Worm (Caenorhabditis elegans) whole organism, L3 larva: ENCODE measurements around the gene mdt-11.
"Not testable (repeated sequence)": the region's sequence is repeated elsewhere in the genome, so short reads cannot be mapped to it uniquely, and the experiment has no call there.

Experiments used
- R02D3.7 ChIP-seq: fragments of 150-350 bp; optimal IDR thresholded peaks from 2 replicates; lab custom pipeline; 2014; ENCODE audit warnings: missing biosample characterization, missing genetic modification characterization
- ZK546.5 ChIP-seq: sonication (generic microtip); optimal IDR thresholded peaks from 2 replicates; lab custom pipeline; 2017; ENCODE audit warnings: missing biosample characterization, missing genetic modification characterization
- aly-2 ChIP-seq: fragments of 150-350 bp; optimal IDR thresholded peaks from 2 replicates; lab custom pipeline; 2014; ENCODE audit warnings: missing biosample characterization, missing genetic modification characterization
- ceh-16 ChIP-seq: sonication (generic microtip); optimal IDR thresholded peaks from 2 replicates; lab custom pipeline; 2017; ENCODE audit warnings: missing biosample characterization, missing genetic modification characterization
- ceh-28 ChIP-seq: fragments of 150-350 bp; optimal IDR thresholded peaks from 2 replicates; lab custom pipeline; 2014; ENCODE audit warnings: missing biosample characterization, missing genetic modification reagents, missing genetic modification characterization
- ceh-82 ChIP-seq: fragments of 150-350 bp; optimal IDR thresholded peaks from 2 replicates; lab custom pipeline; 2014; ENCODE audit warnings: missing biosample characterization, missing genetic modification characterization
- ceh-9 ChIP-seq: sonication (generic microtip); optimal IDR thresholded peaks from 2 replicates; lab custom pipeline; 2018; ENCODE audit warnings: missing biosample characterization, missing genetic modification characterization
- egl-27 ChIP-seq: sonication (generic microtip); optimal IDR thresholded peaks from 4 replicates; lab custom pipeline; 2017; ENCODE audit warnings: missing biosample characterization, missing genetic modification reagents, missing genetic modification characterization
- egl-5 ChIP-seq: fragments of 150-350 bp; optimal IDR thresholded peaks from 2 replicates; lab custom pipeline; 2017; ENCODE audit warnings: missing biosample characterization, missing genetic modification reagents, missing genetic modification characterization, inconsistent platforms
- elt-1 ChIP-seq: fragments of 150-350 bp; optimal IDR thresholded peaks from 2 replicates; lab custom pipeline; 2014; ENCODE audit warnings: missing biosample characterization, missing genetic modification characterization
- elt-3 ChIP-seq, 3 experiments: fragments of 150-350 bp in 1 of 3; sonication (generic microtip) in 2 of 3; optimal IDR thresholded peaks; 2 replicates in 2 of 3; 4 replicates in 1 of 3; lab custom pipeline; 2014 to 2017; ENCODE audit warnings: missing biosample characterization in 3 of 3, missing genetic modification characterization in 3 of 3
- eor-1 ChIP-seq, 2 experiments: fragments of 150-350 bp; optimal IDR thresholded peaks; 2 replicates each; lab custom pipeline; 2014 to 2018; ENCODE audit warnings: missing biosample characterization in 2 of 2, missing genetic modification characterization in 2 of 2
- fkh-10 ChIP-seq: sonication (generic microtip); optimal IDR thresholded peaks from 2 replicates; lab custom pipeline; 2017; ENCODE audit warnings: missing biosample characterization, missing genetic modification reagents, missing genetic modification characterization
- fkh-2 ChIP-seq: fragments of 150-350 bp; optimal IDR thresholded peaks from 2 replicates; lab custom pipeline; 2014; ENCODE audit warnings: missing biosample characterization, missing genetic modification reagents, missing genetic modification characterization
- fos-1 ChIP-seq: fragments of 150-350 bp; optimal IDR thresholded peaks from 2 replicates; lab custom pipeline; 2014; ENCODE audit warnings: missing biosample characterization, missing genetic modification characterization
- jun-1 ChIP-seq: fragments of 150-350 bp; optimal IDR thresholded peaks from 2 replicates; lab custom pipeline; 2014; ENCODE audit warnings: missing biosample characterization, missing genetic modification reagents, missing genetic modification characterization
- lin-15B ChIP-seq: fragments of 150-350 bp; optimal IDR thresholded peaks from 2 replicates; lab custom pipeline; 2014; ENCODE audit warnings: missing biosample characterization, missing genetic modification characterization
- lin-39 ChIP-seq: fragments of 150-350 bp; optimal IDR thresholded peaks from 2 replicates; lab custom pipeline; 2018; ENCODE audit warnings: missing biosample characterization, missing genetic modification reagents, missing genetic modification characterization
- lsy-12 ChIP-seq: sonication (generic microtip); optimal IDR thresholded peaks from 2 replicates; lab custom pipeline; 2016; ENCODE audit warnings: mild to moderate bottlenecking, missing genetic modification characterization, missing compliant biosample characterization
- mml-1 ChIP-seq: fragments of 150-350 bp; sonication (generic microtip); optimal IDR thresholded peaks from 3 replicates; lab custom pipeline; 2014; ENCODE audit warnings: missing biosample characterization, missing genetic modification characterization
- nfya-1 ChIP-seq: sonication (generic microtip); optimal IDR thresholded peaks from 2 replicates; lab custom pipeline; 2017; ENCODE audit warnings: missing genetic modification characterization, mild to moderate bottlenecking, missing compliant biosample characterization, antibody characterized with exemption, moderate library complexity; ENCODE audit not compliant: insufficient read depth
- nhr-11 ChIP-seq: fragments of 150-350 bp; optimal IDR thresholded peaks from 2 replicates; lab custom pipeline; 2014; ENCODE audit warnings: missing biosample characterization, missing genetic modification characterization
- nhr-12 ChIP-seq: fragments of 150-350 bp; optimal IDR thresholded peaks from 2 replicates; lab custom pipeline; 2014; ENCODE audit warnings: missing biosample characterization, missing genetic modification characterization
- nhr-23 ChIP-seq: fragments of 150-350 bp; optimal IDR thresholded peaks from 2 replicates; lab custom pipeline; 2014; ENCODE audit warnings: missing biosample characterization, missing genetic modification reagents, missing genetic modification characterization
- nhr-237 ChIP-seq: fragments of 150-350 bp; optimal IDR thresholded peaks from 2 replicates; lab custom pipeline; 2014; ENCODE audit warnings: missing biosample characterization, missing genetic modification characterization
- nhr-25 ChIP-seq: sonication (generic microtip); optimal IDR thresholded peaks from 2 replicates; lab custom pipeline; 2017; ENCODE audit warnings: missing biosample characterization, missing genetic modification characterization
- nhr-43 ChIP-seq: sonication (generic microtip); optimal IDR thresholded peaks from 2 replicates; lab custom pipeline; 2016; ENCODE audit warnings: mild to moderate bottlenecking, missing genetic modification characterization, missing compliant biosample characterization; ENCODE audit not compliant: poor library complexity, severe bottlenecking
- nhr-67 ChIP-seq: fragments of 150-350 bp; optimal IDR thresholded peaks from 2 replicates; lab custom pipeline; 2014; ENCODE audit warnings: missing biosample characterization, missing genetic modification characterization
- nhr-76 ChIP-seq: fragments of 150-350 bp; sonication (generic microtip); optimal IDR thresholded peaks from 5 replicates; lab custom pipeline; 2014; ENCODE audit warnings: missing biosample characterization, missing genetic modification characterization
- nhr-77 ChIP-seq: fragments of 150-350 bp; optimal IDR thresholded peaks from 2 replicates; lab custom pipeline; 2014; ENCODE audit warnings: missing biosample characterization, missing genetic modification characterization
- pha-4 ChIP-seq: fragments of 150-350 bp; optimal IDR thresholded peaks from 2 replicates; lab custom pipeline; 2014; ENCODE audit warnings: missing biosample characterization, missing genetic modification reagents, missing genetic modification characterization
- pqm-1 ChIP-seq: fragments of 150-350 bp; optimal IDR thresholded peaks from 2 replicates; lab custom pipeline; 2017; ENCODE audit warnings: missing biosample characterization, missing genetic modification characterization, inconsistent platforms
- sea-2 ChIP-seq: fragments of 150-350 bp; sonication (generic microtip); optimal IDR thresholded peaks from 4 replicates; lab custom pipeline; 2014; ENCODE audit warnings: missing biosample characterization, missing genetic modification reagents, missing genetic modification characterization
- skn-1 ChIP-seq: fragments of 150-350 bp; optimal IDR thresholded peaks from 2 replicates; lab custom pipeline; 2014; ENCODE audit warnings: missing biosample characterization, missing genetic modification characterization
- snpc-4 ChIP-seq: fragments of 150-350 bp; optimal IDR thresholded peaks from 2 replicates; lab custom pipeline; 2014; ENCODE audit warnings: missing biosample characterization, missing genetic modification characterization
- tbx-2 ChIP-seq: sonication (generic microtip); optimal IDR thresholded peaks from 2 replicates; lab custom pipeline; 2016; ENCODE audit warnings: mild to moderate bottlenecking, missing genetic modification characterization, missing compliant biosample characterization
- unc-39 ChIP-seq: sonication (generic microtip); optimal IDR thresholded peaks from 4 replicates; lab custom pipeline; 2017; ENCODE audit warnings: missing biosample characterization, missing genetic modification characterization
- unc-62 ChIP-seq: fragments of 150-350 bp; sonication (generic microtip); optimal IDR thresholded peaks from 4 replicates; lab custom pipeline; 2014; ENCODE audit warnings: missing biosample characterization, missing genetic modification reagents, missing genetic modification characterization
- zag-1 ChIP-seq: fragments of 150-350 bp; optimal IDR thresholded peaks from 2 replicates; lab custom pipeline; 2014; ENCODE audit warnings: missing biosample characterization, missing genetic modification characterization
- ztf-11 ChIP-seq: fragments of 150-350 bp; optimal IDR thresholded peaks from 2 replicates; lab custom pipeline; 2014; ENCODE audit warnings: missing biosample characterization, missing genetic modification characterization
- ztf-4 ChIP-seq: fragments of 150-350 bp; optimal IDR thresholded peaks from 2 replicates; lab custom pipeline; 2014; ENCODE audit warnings: missing biosample characterization, missing genetic modification characterization

mdt-11 gene

DNA sequence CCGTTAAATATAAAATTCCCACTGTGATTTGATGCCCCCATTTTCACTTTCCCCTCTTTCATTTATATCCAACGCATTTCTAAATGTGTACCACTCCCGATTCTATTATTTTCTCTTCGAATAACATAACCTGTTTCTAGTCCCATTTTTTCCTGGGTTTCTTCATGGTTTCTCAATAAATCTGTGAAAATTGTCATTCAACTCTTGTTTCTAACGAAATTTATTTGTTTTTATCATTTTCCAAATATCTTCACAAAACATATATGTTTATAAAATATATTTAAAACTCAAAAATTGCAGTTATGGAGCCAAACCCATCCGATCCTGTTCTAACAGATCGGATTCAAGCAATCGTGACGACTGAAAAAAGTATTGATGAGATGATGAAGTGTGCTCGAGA lies at the start of gene mdt-11:
mdt-11 (plus strand) TSS at position 301 of the 400 bp plus-strand sequence.
- no peak for TF ChIP-seq ZK546.5
- no peak for TF ChIP-seq pqm-1
- no peak for TF ChIP-seq ztf-11
- no peak for TF ChIP-seq egl-27
- no peak for TF ChIP-seq eor-1 (tag; optimal IDR thresholded peaks at IDR 0.05; lab: Kevin White, UChicago)
- TF ChIP-seq ceh-82 (tag; lab: Kevin White, UChicago): no peak
- no peak for TF ChIP-seq elt-1 (tag; lab: Kevin White, UChicago)
- no peak for TF ChIP-seq nhr-11 (tag; lab: Kevin White, UChicago)
- TF ChIP-seq ceh-16 (tag; lab: Kevin White, UChicago): no peak
- TF ChIP-seq zag-1 (tag; lab: Kevin White, UChicago): no peak
- no peak for TF ChIP-seq lsy-12
- no peak for TF ChIP-seq nhr-77 (tag; lab: Kevin White, UChicago)
- no peak for TF ChIP-seq fkh-10 (GFP tag; lab: Kevin White, UChicago)
- TF ChIP-seq R02D3.7 (tag; lab: Kevin White, UChicago): no peak
- TF ChIP-seq tbx-2 (tag; lab: Kevin White, UChicago): no peak
- TF ChIP-seq mml-1 (tag; lab: Kevin White, UChicago): no peak

DNA sequence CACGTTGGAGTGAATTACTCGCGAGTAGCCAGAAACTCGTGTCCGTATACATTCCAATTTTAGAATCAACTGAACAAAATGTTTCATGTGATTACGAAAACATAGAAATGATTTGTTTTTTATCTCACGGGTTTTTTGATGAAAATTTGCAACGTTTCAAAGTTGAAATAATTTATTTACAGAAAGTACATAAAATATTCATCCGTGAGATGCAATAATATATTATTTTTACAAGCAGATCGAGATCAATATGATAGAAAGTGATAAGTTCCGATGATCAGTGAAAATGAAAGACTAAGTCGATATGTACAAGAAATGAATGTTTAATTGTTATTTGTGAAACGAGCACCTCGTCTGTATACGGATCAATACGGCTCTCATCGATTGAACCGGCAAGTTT lies 40.7 kb upstream of the mdt-11 start, which contains the start of gene C27F2.6:
C27F2.6 (minus strand) TSS at position 101 of the 400 bp plus-strand sequence.
- not testable (repeated sequence) for TF ChIP-seq skn-1 (tag; lab: Kevin White, UChicago); mml-1 (tag; lab: Kevin White, UChicago); elt-3 (tag; optimal IDR thresholded peaks at IDR 0.05; lab: Kevin White, UChicago)

DNA sequence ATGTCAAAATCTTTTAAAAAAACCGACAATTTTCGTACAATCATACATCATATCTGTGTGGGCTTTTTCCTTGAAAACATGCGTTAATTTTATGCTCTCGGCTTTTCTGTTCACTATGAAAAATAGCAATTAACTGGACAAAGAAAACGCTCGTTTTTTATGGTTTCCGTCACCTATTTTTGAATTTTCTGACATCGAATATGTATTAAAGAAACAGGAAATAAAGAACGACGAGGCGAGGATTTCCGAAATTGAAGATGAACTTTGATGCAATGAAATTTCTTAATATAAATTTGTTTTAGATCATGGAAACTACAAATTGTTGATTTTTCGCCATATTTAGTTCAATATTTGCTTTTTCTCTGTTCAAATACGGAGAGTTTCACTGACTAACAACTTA lies 37.1 kb upstream of the mdt-11 start:
- no peak for TF ChIP-seq ceh-82 (tag; lab: Kevin White, UChicago)
- no peak for TF ChIP-seq nfya-1 (tag; lab: Kevin White, UChicago)
- TF ChIP-seq nhr-43: no peak
- TF ChIP-seq R02D3.7 (tag; lab: Kevin White, UChicago): no peak
- TF ChIP-seq unc-39 (tag; lab: Kevin White, UChicago): no peak
- no peak for TF ChIP-seq nhr-25 (tag; lab: Kevin White, UChicago)
- TF ChIP-seq tbx-2 (tag; lab: Kevin White, UChicago): no peak
- TF ChIP-seq ceh-28: no peak
- TF ChIP-seq sea-2 (GFP tag; lab: Kevin White, UChicago): no peak
- TF ChIP-seq ceh-9: no peak
- TF ChIP-seq aly-2 (tag; lab: Kevin White, UChicago): no peak
- no peak for TF ChIP-seq nhr-67 (tag; lab: Kevin White, UChicago)

DNA sequence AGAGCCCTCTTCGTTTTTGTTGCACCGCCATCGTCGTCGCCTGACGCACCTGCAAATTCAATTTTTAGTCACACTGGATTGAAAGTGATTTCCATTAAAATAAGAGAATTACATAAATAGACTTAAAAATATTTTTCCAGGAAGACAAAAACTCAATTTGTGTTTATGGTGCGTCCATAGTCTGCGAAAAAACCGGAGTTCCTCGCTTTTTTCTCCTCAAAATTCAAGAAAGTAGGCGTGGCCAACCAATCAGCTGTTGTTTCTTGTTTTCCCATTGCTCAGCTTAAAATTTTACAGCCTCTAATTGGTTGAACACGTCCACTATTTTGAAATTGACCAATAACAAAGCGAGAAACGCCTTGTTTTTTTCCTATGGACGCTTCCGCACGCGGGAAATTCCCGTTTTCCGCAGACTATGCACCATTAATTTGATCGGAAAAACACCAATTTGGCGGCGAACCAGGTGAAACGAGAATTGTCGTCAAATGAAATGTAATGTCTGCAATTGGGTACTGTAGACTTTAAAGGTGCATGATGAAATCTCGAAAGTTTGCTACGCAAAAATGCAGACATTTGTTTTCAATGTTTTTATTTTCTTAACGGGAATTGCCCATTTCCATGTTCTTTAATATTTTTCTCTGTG lies 36.5 kb upstream of the mdt-11 start, which contains the start of gene C27F2.7:
C27F2.7 (minus strand) TSS at position 51 of the 643 bp plus-strand sequence.
- TF ChIP-seq lsy-12 (no peak), nfya-1 (tag; lab: Kevin White, UChicago) (peak; percentile 72)

DNA sequence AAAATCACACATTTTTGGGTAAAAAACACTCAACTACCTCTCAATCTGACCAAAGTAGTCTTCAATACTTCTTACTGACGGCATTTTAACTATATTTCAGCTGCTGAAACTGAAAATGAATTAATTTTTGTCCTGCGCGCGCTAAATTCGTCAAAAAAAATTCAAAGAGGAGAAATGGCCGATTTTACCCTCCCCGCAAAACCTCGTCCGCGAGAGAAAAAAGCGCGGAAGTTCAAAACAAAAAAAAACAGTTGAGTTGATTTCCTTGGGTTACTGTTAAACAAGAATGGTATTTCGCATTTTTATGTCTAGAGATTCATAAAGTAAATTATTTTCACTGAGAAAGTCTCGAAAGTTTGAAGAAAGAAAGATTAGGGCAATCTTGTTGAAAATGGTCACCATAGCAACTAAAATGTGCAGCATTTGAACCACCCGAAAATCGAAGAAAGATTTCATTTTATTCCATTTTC lies 34.2 kb upstream of the mdt-11 start, which contains the start of the genes C27F2.10 and wdr-60:
C27F2.10 (minus strand) TSS at position 109 of the 470 bp plus-strand sequence.
wdr-60 (plus strand) TSS at position 420 of the 470 bp plus-strand sequence.
- TF ChIP-seq lin-15B: peak; percentile 44
- no peak for TF ChIP-seq jun-1 (tag; lab: Kevin White, UChicago)
- TF ChIP-seq pqm-1: no peak
- peak; percentile 1 for TF ChIP-seq nhr-23
- peak; percentile 55 for TF ChIP-seq nfya-1 (tag; lab: Kevin White, UChicago)

DNA sequence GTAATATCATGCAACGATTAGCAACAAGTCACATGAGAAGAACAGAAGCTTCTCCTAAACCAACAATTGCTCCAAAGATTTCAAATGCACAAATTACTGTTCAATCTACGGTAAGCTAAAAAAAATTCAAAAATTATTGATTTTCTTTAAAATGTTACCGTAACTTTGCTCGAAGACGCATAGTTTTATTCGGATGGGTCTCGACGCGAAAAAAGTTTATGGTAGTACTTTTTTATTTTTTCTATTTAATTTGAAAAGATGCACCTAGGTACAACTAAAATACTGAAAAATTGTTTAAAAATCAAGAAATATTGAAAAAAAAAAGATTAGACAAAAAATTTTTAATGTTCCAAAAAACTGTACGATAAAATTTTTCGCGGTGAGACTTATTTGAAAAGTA lies 33.4 kb upstream of the mdt-11 start:
- TF ChIP-seq lin-39 (no peak), skn-1 (tag; lab: Kevin White, UChicago) (no peak), snpc-4 (no peak), nhr-76 (no peak), ztf-4 (tag; lab: Kevin White, UChicago) (no peak), nhr-237 (no peak), nhr-77 (tag; lab: Kevin White, UChicago) (no peak), nhr-12 (tag; lab: Kevin White, UChicago) (no peak), egl-5 (tag; lab: Kevin White, UChicago) (no peak), tbx-2 (tag; lab: Kevin White, UChicago) (no peak), fkh-2 (tag; lab: Kevin White, UChicago) (no peak), nfya-1 (tag; lab: Kevin White, UChicago) (no peak), unc-62 (GFP tag; lab: Kevin White, UChicago) (no peak), fos-1 (tag; lab: Kevin White, UChicago) (no peak), elt-1 (tag; lab: Kevin White, UChicago) (no peak), fkh-10 (GFP tag; lab: Kevin White, UChicago) (no peak), pha-4 (tag; lab: Kevin White, UChicago) (no peak), ceh-28 (no peak)
- TF ChIP-seq, all 47 proteins: peak for 0
